Worm (Caenorhabditis elegans): ENCODE measurements around the gene F54F7.10.

The F54F7.10 gene

DNA sequence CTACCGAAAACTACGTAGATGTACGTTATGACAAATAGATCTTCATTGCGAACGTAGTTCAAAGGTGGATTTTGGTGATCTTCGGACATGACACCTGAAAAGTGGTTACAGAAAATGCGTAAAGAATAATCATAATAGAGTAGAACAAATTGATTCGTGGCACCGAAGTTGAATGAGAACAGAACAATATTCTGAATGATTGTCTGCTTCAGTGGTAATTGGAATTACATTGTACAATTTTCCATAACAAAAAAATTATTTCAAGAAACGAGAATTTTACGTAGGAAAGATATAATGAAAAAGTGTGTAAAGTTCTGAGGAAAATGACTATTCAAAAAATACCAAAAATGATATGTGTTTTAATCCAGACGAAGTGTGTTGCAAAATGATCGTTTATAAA is 39.3 kb downstream of the F54F7.10 start, which contains the start of gene Y62H9A.10:
Gene Y62H9A.10, minus strand, starts transcription at position 101 of the 400 bp plus-strand sequence.
- TF ChIP-seq T26A8.4 (GFP tag; IDR thresholded peaks at IDR 0.05) (no peak), aly-2 (tag; optimal IDR thresholded peaks at IDR 0.05) (no peak), spr-3 (GFP tag; optimal IDR thresholded peaks at IDR 0.05) (no peak), dpl-1 (GFP tag; optimal IDR thresholded peaks at IDR 0.05) (no peak), Y48G9A.11 (GFP tag; IDR thresholded peaks at IDR 0.05) (no peak), lin-39 (tag; optimal IDR thresholded peaks at IDR 0.05) (no peak), nhr-28 (tag; optimal IDR thresholded peaks at IDR 0.05) (no peak), lir-3 (tag; optimal IDR thresholded peaks at IDR 0.05) (no peak), hmg-1.1 (GFP tag; IDR thresholded peaks at IDR 0.05) (no peak), nhr-237 (tag; optimal IDR thresholded peaks at IDR 0.05) (no peak), zag-1 (tag; optimal IDR thresholded peaks at IDR 0.05) (no peak), nhr-48 (tag; optimal IDR thresholded peaks at IDR 0.05) (no peak), lin-29 (GFP tag; IDR thresholded peaks at IDR 0.05) (no peak), T20F7.1 (GFP tag; optimal IDR thresholded peaks at IDR 0.05) (no peak), mep-1 (tag; optimal IDR thresholded peaks at IDR 0.05) (no peak), arid-1 (GFP tag; conservative IDR thresholded peaks at IDR 0.05) (no peak), nhr-41 (GFP tag; IDR thresholded peaks at IDR 0.05) (no peak), dmd-6 (GFP tag; IDR thresholded peaks at IDR 0.05) (no peak), tra-1 (GFP tag; IDR thresholded peaks at IDR 0.05) (no peak)

DNA sequence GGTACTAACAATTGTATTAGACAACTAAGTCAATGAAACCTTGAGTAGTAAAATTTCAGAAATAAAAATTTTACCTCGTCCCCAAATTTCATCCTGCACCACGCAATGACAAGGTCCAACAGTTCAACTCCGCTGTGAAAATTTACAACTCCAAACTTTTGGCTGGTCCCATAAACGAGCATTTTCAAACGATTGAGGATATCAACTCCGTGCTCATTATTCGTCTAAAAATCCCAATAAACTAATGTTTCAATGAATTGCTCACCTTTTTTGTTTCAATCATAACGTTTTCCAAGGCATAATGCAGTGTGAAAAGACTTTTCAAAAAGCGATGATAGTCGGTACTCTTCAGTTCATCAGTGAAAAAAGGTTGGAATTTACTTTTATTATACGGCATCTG is 43.2 kb downstream of the F54F7.10 start:
- TF ChIP-seq hlh-30 (tag; optimal IDR thresholded peaks at IDR 0.05; ENCODE audit: insufficient read depth): no peak
- TF ChIP-seq unc-62 (GFP tag; optimal IDR thresholded peaks at IDR 0.05 in 1 of 2): peak in 1 of 2 experiments; percentile 95
- TF ChIP-seq unc-62 (tag; optimal IDR thresholded peaks at IDR 0.05): no peak

DNA sequence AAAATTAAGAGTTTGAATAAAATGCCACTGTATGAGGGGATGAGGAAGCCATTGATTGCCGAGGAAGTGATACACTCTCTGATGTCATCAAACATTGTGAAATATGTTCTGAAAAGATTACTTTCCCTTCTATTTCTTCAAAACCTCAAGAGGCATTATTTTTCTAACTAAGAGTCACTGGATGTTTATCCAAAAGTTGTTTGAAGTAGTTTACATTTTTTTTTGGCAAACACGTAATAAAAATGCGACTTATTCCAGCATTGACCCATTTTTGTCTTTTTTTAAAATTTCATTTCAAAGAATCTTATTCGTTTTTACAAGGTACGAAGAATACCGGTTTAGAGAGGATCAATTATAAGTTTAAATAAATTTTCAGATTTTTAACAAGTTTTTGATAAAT is 43.9 kb downstream of the F54F7.10 start, which contains the start of gene Y62H9A.11:
Gene Y62H9A.11, minus strand, starts transcription at position 101 of the 400 bp plus-strand sequence.
- TF ChIP-seq dmd-9 (GFP tag; IDR thresholded peaks at IDR 0.05): no peak
- TF ChIP-seq duxl-1 (tag; optimal IDR thresholded peaks at IDR 0.05; ENCODE audit: poor library complexity): no peak
- no peak for TF ChIP-seq lin-1 (GFP tag; IDR thresholded peaks at IDR 0.05)
- TF ChIP-seq aha-1 (tag): no peak
- no peak for TF ChIP-seq lin-38 (GFP tag; IDR thresholded peaks at IDR 0.05)
- TF ChIP-seq hlh-11 (tag; optimal IDR thresholded peaks at IDR 0.05): no peak
- TF ChIP-seq hlh-30 (tag; optimal IDR thresholded peaks at IDR 0.05; ENCODE audit: insufficient read depth): no peak
- no peak for TF ChIP-seq sdz-12 (GFP tag; optimal IDR thresholded peaks at IDR 0.05)
- no peak for TF ChIP-seq fos-1 (tag; optimal IDR thresholded peaks at IDR 0.05)

DNA sequence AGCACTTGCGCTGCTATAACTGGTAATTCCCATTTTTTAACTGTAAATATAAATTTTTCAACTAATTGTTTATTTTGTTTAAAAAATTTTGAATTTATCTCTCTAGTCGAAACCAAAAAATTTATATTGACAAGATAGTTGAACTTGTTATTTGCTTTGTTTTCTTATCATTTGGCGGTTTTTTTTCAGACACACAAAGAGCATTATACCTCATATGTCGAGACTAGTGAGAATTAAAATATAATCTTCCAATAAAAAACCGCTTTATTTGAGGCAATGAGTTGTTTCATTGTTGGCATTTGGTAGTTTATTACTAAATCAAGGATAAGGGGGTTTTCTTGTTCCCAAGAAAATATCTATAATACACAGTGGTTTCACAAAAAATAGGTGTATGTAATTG is 44.8 kb downstream of the F54F7.10 start:
- peak; percentile 70 for TF ChIP-seq aha-1 (tag)
- no peak for TF ChIP-seq daf-16 (GFP tag; optimal IDR thresholded peaks at IDR 0.05)
- TF ChIP-seq daf-16 (tag; optimal IDR thresholded peaks at IDR 0.05): peak; percentile 55
- peak; percentile 16 for TF ChIP-seq pqm-1 (tag; optimal IDR thresholded peaks at IDR 0.05)
- TF ChIP-seq zfp-2 (tag; optimal IDR thresholded peaks at IDR 0.05): no peak

DNA sequence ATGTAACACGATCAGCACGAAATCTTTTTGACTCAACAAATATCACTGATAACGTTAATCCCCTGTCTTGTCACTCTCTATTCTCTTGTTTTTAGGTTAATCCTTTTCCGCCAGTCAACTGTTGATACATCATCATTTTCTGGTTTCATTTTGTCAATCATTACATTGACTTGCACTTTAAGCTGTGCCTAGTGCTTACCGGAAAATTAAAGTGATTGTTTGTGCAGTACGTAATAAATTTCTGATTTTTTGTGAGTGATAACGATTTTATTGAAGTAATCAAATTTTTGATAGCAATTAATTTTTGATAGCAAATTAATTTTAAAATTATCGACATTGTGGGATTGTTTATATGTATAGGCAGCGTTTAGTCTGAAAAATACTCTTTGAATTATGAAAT is 45.8 kb downstream of the F54F7.10 start:
- TF ChIP-seq php-3 (GFP tag; IDR thresholded peaks at IDR 0.05) (peak; percentile 90), zip-2 (tag; optimal IDR thresholded peaks at IDR 0.05) (no peak), nhr-48 (tag; optimal IDR thresholded peaks at IDR 0.05) (no peak), nhr-111 (GFP tag; optimal IDR thresholded peaks at IDR 0.05) (no peak), tra-1 (GFP tag; IDR thresholded peaks at IDR 0.05) (peak; percentile 55; the same call in 1 of the 2 replicates), F26F4.8 (GFP tag; conservative IDR thresholded peaks at IDR 0.05) (no peak), dve-1 (tag; optimal IDR thresholded peaks at IDR 0.05; ENCODE audit: insufficient read depth) (peak; percentile 62), dmd-6 (GFP tag; IDR thresholded peaks at IDR 0.05) (peak; percentile 67), pha-4 (GFP tag; IDR thresholded peaks at IDR 0.05) (no peak), pha-4 (tag; optimal IDR thresholded peaks at IDR 0.05) (no peak), ceh-44 (GFP tag; IDR thresholded peaks at IDR 0.05) (no peak), nhr-28 (tag; optimal IDR thresholded peaks at IDR 0.05) (peak; percentile 61), pqm-1 (tag; optimal IDR thresholded peaks at IDR 0.05) (peak; percentile 89), madf-9 (GFP tag; conservative IDR thresholded peaks at IDR 0.05) (no peak), ceh-82 (tag; optimal IDR thresholded peaks at IDR 0.05) (no peak), ctbp-1 (GFP tag; IDR thresholded peaks at IDR 0.05) (no peak), zag-1 (tag; optimal IDR thresholded peaks at IDR 0.05) (no peak), snpc-1.2 (GFP tag; IDR thresholded peaks at IDR 0.05) (no peak), daf-16 (GFP tag; optimal IDR thresholded peaks at IDR 0.05) (no peak), daf-16 (tag; optimal IDR thresholded peaks at IDR 0.05) (peak; percentile 94)
